Worm (Caenorhabditis elegans) whole organism, L3 larva: ENCODE measurements around the gene sre-16.

Source experiments
- R02D3.7 ChIP-seq: fragments of 150-350 bp; optimal IDR thresholded peaks from 2 replicates; lab custom pipeline; 2014; ENCODE audit warnings: missing biosample characterization, missing genetic modification characterization
- aly-2 ChIP-seq: fragments of 150-350 bp; optimal IDR thresholded peaks from 2 replicates; lab custom pipeline; 2014; ENCODE audit warnings: missing biosample characterization, missing genetic modification characterization
- ama-1 ChIP-seq: fragments of 150-350 bp; optimal IDR thresholded peaks from 2 replicates; lab custom pipeline; 2018
- ceh-82 ChIP-seq: fragments of 150-350 bp; optimal IDR thresholded peaks from 2 replicates; lab custom pipeline; 2014; ENCODE audit warnings: missing biosample characterization, missing genetic modification characterization
- egl-5 ChIP-seq: fragments of 150-350 bp; optimal IDR thresholded peaks from 2 replicates; lab custom pipeline; 2017; ENCODE audit warnings: missing biosample characterization, missing genetic modification reagents, missing genetic modification characterization, inconsistent platforms
- fkh-10 ChIP-seq: sonication (generic microtip); optimal IDR thresholded peaks from 2 replicates; lab custom pipeline; 2017; ENCODE audit warnings: missing biosample characterization, missing genetic modification reagents, missing genetic modification characterization
- hmg-11 ChIP-seq: sonication (generic microtip); optimal IDR thresholded peaks from 2 replicates; lab custom pipeline; 2016; ENCODE audit warnings: missing genetic modification characterization, missing compliant biosample characterization
- lin-39 ChIP-seq: fragments of 150-350 bp; optimal IDR thresholded peaks from 2 replicates; lab custom pipeline; 2018; ENCODE audit warnings: missing biosample characterization, missing genetic modification reagents, missing genetic modification characterization
- mdl-1 ChIP-seq: fragments of 150-350 bp; optimal IDR thresholded peaks from 2 replicates; lab custom pipeline; 2014; ENCODE audit warnings: missing biosample characterization, missing genetic modification characterization
- nfya-1 ChIP-seq: sonication (generic microtip); optimal IDR thresholded peaks from 2 replicates; lab custom pipeline; 2017; ENCODE audit warnings: missing genetic modification characterization, mild to moderate bottlenecking, missing compliant biosample characterization, antibody characterized with exemption, moderate library complexity; ENCODE audit not compliant: insufficient read depth
- nhr-12 ChIP-seq: fragments of 150-350 bp; optimal IDR thresholded peaks from 2 replicates; lab custom pipeline; 2014; ENCODE audit warnings: missing biosample characterization, missing genetic modification characterization
- nhr-25 ChIP-seq: sonication (generic microtip); optimal IDR thresholded peaks from 2 replicates; lab custom pipeline; 2017; ENCODE audit warnings: missing biosample characterization, missing genetic modification characterization

DNA sequence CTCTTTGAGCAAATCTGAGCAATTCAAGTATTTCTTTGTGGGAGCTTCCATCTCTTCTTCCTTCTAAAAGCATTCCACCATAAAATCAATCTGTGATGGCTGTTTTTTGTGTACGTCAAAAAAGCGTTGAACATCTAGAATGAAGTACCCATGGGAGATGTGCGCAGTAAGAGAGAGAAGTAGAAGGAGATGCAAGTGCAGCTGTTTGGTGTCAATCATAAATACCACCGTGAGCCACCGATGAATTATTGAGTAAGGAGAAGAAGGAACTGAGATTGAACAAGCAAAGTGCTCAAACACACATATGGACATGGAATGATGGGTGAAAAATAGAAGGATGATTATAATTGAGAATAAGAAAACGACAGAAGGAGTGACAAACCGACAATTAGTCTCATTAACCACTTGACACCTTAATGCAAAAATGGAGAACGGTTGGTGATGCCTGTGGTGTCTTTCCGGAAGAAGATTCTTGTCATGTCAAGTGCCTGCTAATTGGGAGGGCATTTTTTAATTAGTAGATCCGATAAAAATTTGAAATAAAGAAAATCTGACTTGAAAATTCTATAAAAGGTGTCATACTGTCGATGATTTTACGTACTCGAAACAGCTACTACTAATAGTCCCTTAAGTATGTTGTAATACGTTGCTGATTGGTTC, 43.7 kb downstream of the sre-16 start:
- TF ChIP-seq nhr-12 (tag; lab: Kevin White, UChicago) (no peak), ama-1 (lab: Kevin White, UChicago) (no peak), ceh-82 (tag; lab: Kevin White, UChicago) (no peak), R02D3.7 (tag; lab: Kevin White, UChicago) (no peak), mdl-1 (no peak), fkh-10 (GFP tag; lab: Kevin White, UChicago) (no peak), egl-5 (tag; lab: Kevin White, UChicago) (no peak), hmg-11 (no peak), nfya-1 (tag; lab: Kevin White, UChicago) (no peak), aly-2 (tag; lab: Kevin White, UChicago) (no peak), nhr-25 (tag; lab: Kevin White, UChicago) (no peak), lin-39 (peak; percentile 28)
